Worm (Caenorhabditis elegans): Measurements from ENCODE around the gene str-252.

str-252 gene

DNA sequence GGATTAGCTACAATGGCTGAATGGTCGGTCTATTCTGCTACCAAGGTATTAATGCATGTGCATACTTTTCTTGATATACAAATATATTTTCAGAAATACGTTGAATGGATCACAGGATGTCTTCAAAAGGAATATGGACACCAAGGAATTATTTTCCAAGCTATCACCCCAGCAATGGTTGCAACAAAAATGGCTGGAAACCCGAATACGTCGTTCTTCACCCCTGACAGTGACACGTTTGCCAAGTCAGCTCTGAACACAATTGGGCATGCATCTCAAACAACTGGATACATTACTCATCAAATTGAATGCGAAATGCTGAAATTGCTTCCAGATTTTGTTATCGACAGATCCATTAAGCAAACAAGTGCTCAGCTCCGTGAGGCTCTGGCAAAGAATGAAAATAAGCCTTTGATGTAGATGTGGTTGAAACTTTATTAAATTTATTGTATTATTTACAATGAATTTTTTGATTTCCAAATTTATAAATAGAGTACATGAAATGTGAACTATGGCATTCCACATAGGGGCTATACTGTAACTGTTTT, 8.7 kb upstream of the str-252 start (continued):
- TF ChIP-seq aly-2 (tag; optimal IDR thresholded peaks at IDR 0.05) = no peak
- TF ChIP-seq rnt-1 (tag; optimal IDR thresholded peaks at IDR 0.05) = peak; percentile 8
- TF ChIP-seq dsc-1 (tag; optimal IDR thresholded peaks at IDR 0.05) = peak; percentile 35
- peak; percentile 11 for TF ChIP-seq snu-23 (GFP tag; optimal IDR thresholded peaks at IDR 0.05)
- no peak for TF ChIP-seq C04F5.9 (tag; optimal IDR thresholded peaks at IDR 0.05)
- TF ChIP-seq pqm-1 (tag; optimal IDR thresholded peaks at IDR 0.05) = no peak
- TF ChIP-seq efl-1 (optimal IDR thresholded peaks at IDR 0.05) = no peak
- TF ChIP-seq efl-1 (GFP tag; optimal IDR thresholded peaks at IDR 0.05 in 1 of 2) = peak in 1 of 2 experiments; percentile 96
- TF ChIP-seq sptf-1 (tag; optimal IDR thresholded peaks at IDR 0.05) = no peak
- no peak for TF ChIP-seq mef-2 (tag; optimal IDR thresholded peaks at IDR 0.05)

ce11 chrV:13908120-13908915, 8.0 kb upstream of the str-252 start:
- TF ChIP-seq nhr-71 (tag; optimal IDR thresholded peaks at IDR 0.05) = peak; percentile 17
- peak; percentile 17 for TF ChIP-seq lir-3 (tag; optimal IDR thresholded peaks at IDR 0.05; ENCODE audit: poor library complexity)
- peak; percentile 9 for TF ChIP-seq elt-2 (tag; optimal IDR thresholded peaks at IDR 0.05)
- TF ChIP-seq pqm-1 (tag; optimal IDR thresholded peaks at IDR 0.05) = no peak
- TF ChIP-seq elt-3 (tag; optimal IDR thresholded peaks at IDR 0.05) = peak in 1 of 6 experiments; percentile 6
- peak; percentile 61 for TF ChIP-seq pax-3 (tag; optimal IDR thresholded peaks at IDR 0.05)
- no peak for TF ChIP-seq sptf-1 (tag; optimal IDR thresholded peaks at IDR 0.05)
- TF ChIP-seq nhr-85 (tag) = peak; percentile 39
- peak; percentile 9 for TF ChIP-seq ceh-88 (GFP tag; IDR thresholded peaks at IDR 0.05)
- no peak for TF ChIP-seq nhr-11 (tag; optimal IDR thresholded peaks at IDR 0.05)
- TF ChIP-seq fkh-4 (tag; optimal IDR thresholded peaks at IDR 0.05; ENCODE audit: borderline replicate concordance) = no peak
- peak; percentile 12 for TF ChIP-seq ama-1 (optimal IDR thresholded peaks at IDR 0.05)

- TF ChIP-seq C04F5.9 (tag; optimal IDR thresholded peaks at IDR 0.05) (no peak), lin-15B (tag; optimal IDR thresholded peaks at IDR 0.05) (no peak), ceh-88 (GFP tag; IDR thresholded peaks at IDR 0.05) (peak; percentile 1; the same call in 1 of the 2 replicates), jun-1 (tag; optimal IDR thresholded peaks at IDR 0.05) (no peak)
Observed at ce11 chrV:13908916-13909176, 7.5 kb upstream of the str-252 start, which contains the start of gene C06B3.6. C06B3.6 (minus strand) TSS chrV:13908967.

- TF ChIP-seq nhr-71 (tag; optimal IDR thresholded peaks at IDR 0.05) (peak; percentile 97), hlh-4 (tag; optimal IDR thresholded peaks at IDR 0.05) (no peak), C16A3.4 (tag; optimal IDR thresholded peaks at IDR 0.05) (peak; percentile 90), nhr-84 (tag; optimal IDR thresholded peaks at IDR 0.05) (no peak), ceh-90 (tag; optimal IDR thresholded peaks at IDR 0.05) (peak; percentile 26), ceh-63 (GFP tag; optimal IDR thresholded peaks at IDR 0.05) (no peak), C34B4.2 (tag; optimal IDR thresholded peaks at IDR 0.05) (no peak), pax-3 (tag; optimal IDR thresholded peaks at IDR 0.05) (peak; percentile 82), mdl-1 (tag; optimal IDR thresholded peaks at IDR 0.05) (peak in 1 of 2 experiments; percentile 94), lir-3 (tag; optimal IDR thresholded peaks at IDR 0.05; ENCODE audit: poor library complexity) (peak; percentile 59), efl-3 (GFP tag; optimal IDR thresholded peaks at IDR 0.05) (no peak), lin-14 (GFP tag; optimal IDR thresholded peaks at IDR 0.05) (peak; percentile 95), Y116A8C.19 (tag; optimal IDR thresholded peaks at IDR 0.05; ENCODE audit: borderline replicate concordance) (no peak), elt-3 (tag; optimal IDR thresholded peaks at IDR 0.05) (peak in 4 of 6 experiments; percentile 16 to 97 (median 50)), ama-1 (optimal IDR thresholded peaks at IDR 0.05) (peak; percentile 66), nhr-20 (tag; optimal IDR thresholded peaks at IDR 0.05) (peak; percentile 94), nhr-76 (tag; optimal IDR thresholded peaks at IDR 0.05) (no peak), dpl-1 (GFP tag; optimal IDR thresholded peaks at IDR 0.05) (peak; percentile 45 to 54 (median 52)), irx-1 (tag; optimal IDR thresholded peaks at IDR 0.05) (peak; percentile 63), aha-1 (tag; optimal IDR thresholded peaks at IDR 0.05) (peak; percentile 10), swsn-7 (tag; optimal IDR thresholded peaks at IDR 0.05) (peak; percentile 66), hlh-17 (GFP tag; optimal IDR thresholded peaks at IDR 0.05; ENCODE audit: borderline replicate concordance) (no peak), pqm-1 (tag; optimal IDR thresholded peaks at IDR 0.05) (peak; percentile 46), nhr-85 (tag) (peak; percentile 97), skn-1 (tag; optimal IDR thresholded peaks at IDR 0.05) (peak; percentile 84), hpl-2 (GFP tag; optimal IDR thresholded peaks at IDR 0.05) (no peak), nhr-47 (tag; optimal IDR thresholded peaks at IDR 0.05) (peak; percentile 83), fos-1 (tag; optimal IDR thresholded peaks at IDR 0.05) (peak; percentile 62), snu-23 (GFP tag; optimal IDR thresholded peaks at IDR 0.05) (peak; percentile 90), vab-15 (tag; optimal IDR thresholded peaks at IDR 0.05) (peak; percentile 100), rnt-1 (tag; optimal IDR thresholded peaks at IDR 0.05) (peak; percentile 85)
Observed at ce11 chrV:13909400-13909799, 6.9 kb upstream of the str-252 start, which contains the start of gene C06B3.7. C06B3.7 (plus strand) TSS chrV:13909686.
